Fruit fly (Drosophila melanogaster) whole organism, larva: Measurements from ENCODE around the gene ApepP.

Source experiments
- noc ChIP-seq: fragments of 200-800 bp; sonication (Bioruptor generic); optimal IDR thresholded peaks from 3 replicates; lab custom pipeline; 2019; ENCODE audit warnings: missing biosample characterization, mild to moderate bottlenecking, missing genetic modification characterization, moderate library complexity

Gene ApepP

dm6 chr2L:16910177-16910576 is at the start of gene ApepP:
ApepP (minus strand) TSS chr2L:16910418.
- TF ChIP-seq noc (tag; lab: Kevin White, UChicago), result peak; percentile 92

- TF ChIP-seq noc (tag; lab: Kevin White, UChicago), result no peak
Observed at dm6 chr2L:16921825-16922224, 11.6 kb upstream of the ApepP start.

- no peak for TF ChIP-seq noc (tag; lab: Kevin White, UChicago)
Observed at dm6 chr2L:16909290-16909689, 928 bp downstream of the ApepP start.

dm6 chr2L:16902003-16902402 is 8.2 kb downstream of the ApepP start, which contains the start of gene CG12288:
CG12288 (minus strand) TSS chr2L:16902218.
- no peak for TF ChIP-seq noc (tag; lab: Kevin White, UChicago)

dm6 chr2L:16900373-16900772 is 9.8 kb downstream of the ApepP start, which contains the start of gene CG31805:
CG31805 (minus strand) TSS chr2L:16900473.
- no peak for TF ChIP-seq noc (tag; lab: Kevin White, UChicago)

- TF ChIP-seq noc (tag; lab: Kevin White, UChicago), result no peak
Observed at dm6 chr2L:16889608-16890007, 20.6 kb downstream of the ApepP start, which contains the start of gene CG42556. CG42556 (plus strand) TSS chr2L:16889908.

- peak; percentile 51 for TF ChIP-seq noc (tag; lab: Kevin White, UChicago)
Observed at dm6 chr2L:16888574-16889376, 21.4 kb downstream of the ApepP start.

- TF ChIP-seq noc (tag; lab: Kevin White, UChicago), result peak; percentile 53
Observed at dm6 chr2L:16887660-16888573, 22.3 kb downstream of the ApepP start, which contains the start of the genes osi and tweek. osi (minus strand) TSS chr2L:16887966. tweek (plus strand) TSS chr2L:16888490.

dm6 chr2L:16886459-16886858 is 23.8 kb downstream of the ApepP start:
- TF ChIP-seq noc (tag; lab: Kevin White, UChicago), result peak; percentile 44

dm6 chr2L:16885347-16885746 is 24.9 kb downstream of the ApepP start:
- no peak for TF ChIP-seq noc (tag; lab: Kevin White, UChicago)

- no peak for TF ChIP-seq noc (tag; lab: Kevin White, UChicago)
Observed at dm6 chr2L:16884702-16885101, 25.5 kb downstream of the ApepP start.

- TF ChIP-seq noc (tag; lab: Kevin White, UChicago), result no peak
Observed at dm6 chr2L:16882871-16883849, 27.1 kb downstream of the ApepP start.

- TF ChIP-seq noc (tag; lab: Kevin White, UChicago), result no peak
Observed at dm6 chr2L:16882372-16882771, 27.8 kb downstream of the ApepP start.

- peak; percentile 5 for TF ChIP-seq noc (tag; lab: Kevin White, UChicago)
Observed at dm6 chr2L:16880930-16881329, 29.3 kb downstream of the ApepP start.

- TF ChIP-seq noc (tag; lab: Kevin White, UChicago), result no peak
Observed at dm6 chr2L:16879288-16879687, 30.9 kb downstream of the ApepP start, which contains the start of the genes CG32832, CG31743 and CG34313. CG32832 (minus strand) TSS chr2L:16879290. CG31743 (plus strand) TSS chr2L:16879517. CG34313 (plus strand) TSS chr2L:16879517.
